Fruit fly (Drosophila melanogaster) whole organism, embryonic: Measurements from ENCODE around the gene Mo25.

ENCODE experiments used
- ATbp ChIP-seq: fragments of 200-800 bp; sonication (Bioruptor generic); optimal IDR thresholded peaks from 2 replicates; lab custom pipeline; 2017; ENCODE audit warnings: missing biosample characterization, mild to moderate bottlenecking, missing genetic modification characterization, missing genetic modification reagents
- Asciz ChIP-seq: fragments of 200-800 bp; sonication (Bioruptor generic); optimal IDR thresholded peaks from 2 replicates; lab custom pipeline; 2017; ENCODE audit warnings: missing biosample characterization, mild to moderate bottlenecking, missing genetic modification characterization, missing genetic modification reagents
- Awh ChIP-seq: fragments of 200-800 bp; sonication (Bioruptor generic); IDR thresholded peaks from 2 replicates; pipeline ENCODE4, ENCODE4 v1.3.6; 2022; ENCODE audit warnings: missing biosample characterization, missing genetic modification characterization
- Bgb ChIP-seq: fragments of 200-800 bp; sonication (Bioruptor generic); IDR thresholded peaks from 2 replicates; pipeline ENCODE4 v1.3.6; 2022; ENCODE audit warnings: missing biosample characterization, missing genetic modification characterization; ENCODE audit not compliant: partially characterized antibody
- CG10543 ChIP-seq: fragments of 200-800 bp; sonication (Bioruptor generic); optimal IDR thresholded peaks from 3 replicates; lab custom pipeline; 2017; ENCODE audit warnings: missing biosample characterization, mild to moderate bottlenecking, missing genetic modification characterization, moderate library complexity
- CG11085 ChIP-seq: fragments of 200-800 bp; sonication (Bioruptor generic); IDR thresholded peaks from 2 replicates; pipeline ENCODE4 v1.3.6; 2022; ENCODE audit warnings: missing biosample characterization, missing genetic modification characterization
- CG11723 ChIP-seq: fragments of 200-800 bp; sonication (Bioruptor generic); optimal IDR thresholded peaks from 2 replicates; lab custom pipeline; 2017; ENCODE audit warnings: missing biosample characterization, mild to moderate bottlenecking, missing genetic modification characterization
- CG1529 ChIP-seq: fragments of 200-800 bp; sonication (Bioruptor generic); optimal IDR thresholded peaks from 3 replicates; lab custom pipeline; 2018; ENCODE audit warnings: missing biosample characterization, missing genetic modification characterization
- CG1603 ChIP-seq: fragments of 200-800 bp; sonication (Bioruptor generic); optimal IDR thresholded peaks from 2 replicates; lab custom pipeline; 2019; ENCODE audit warnings: missing biosample characterization, mild to moderate bottlenecking, missing genetic modification characterization, moderate library complexity
- CG17612 ChIP-seq: fragments of 200-800 bp; sonication (Bioruptor generic); IDR thresholded peaks from 2 replicates; pipeline ENCODE4 v1.3.6; 2022; ENCODE audit warnings: missing biosample characterization, missing genetic modification characterization
- CG17829 ChIP-seq: fragments of 200-800 bp; optimal IDR thresholded peaks from 2 replicates; lab custom pipeline; 2019; ENCODE audit warnings: missing biosample characterization, mild to moderate bottlenecking, missing genetic modification characterization, moderate library complexity
- CG2120 ChIP-seq: fragments of 200-800 bp; sonication (Bioruptor generic); optimal IDR thresholded peaks from 3 replicates; lab custom pipeline; 2016; ENCODE audit warnings: missing biosample characterization, missing genetic modification characterization
- CG30431 ChIP-seq: fragments of 200-800 bp; sonication (Bioruptor generic); optimal IDR thresholded peaks from 2 replicates; lab custom pipeline; 2017; ENCODE audit warnings: missing biosample characterization, missing genetic modification characterization
- CG31224 ChIP-seq: fragments of 200-800 bp; sonication (Bioruptor generic); IDR thresholded peaks from 2 replicates; pipeline ENCODE4 v1.3.6; 2022; ENCODE audit warnings: missing biosample characterization, missing genetic modification characterization
- CG31441 ChIP-seq: fragments of 200-800 bp; sonication (Bioruptor generic); IDR thresholded peaks from 2 replicates; pipeline ENCODE4 v1.3.6; 2022; ENCODE audit warnings: missing biosample characterization, missing genetic modification characterization
- CG3281 ChIP-seq: fragments of 200-800 bp; sonication (Bioruptor generic); optimal IDR thresholded peaks from 3 replicates; lab custom pipeline; 2017; ENCODE audit warnings: missing biosample characterization, mild to moderate bottlenecking, missing genetic modification characterization
- CG4282 ChIP-seq: fragments of 200-800 bp; sonication (Bioruptor generic); optimal IDR thresholded peaks from 2 replicates; lab custom pipeline; 2016; ENCODE audit warnings: missing biosample characterization, missing genetic modification characterization
- CG4854 ChIP-seq: fragments of 200-800 bp; sonication (Bioruptor generic); optimal IDR thresholded peaks from 2 replicates; lab custom pipeline; 2016; ENCODE audit warnings: missing biosample characterization, missing genetic modification characterization, inconsistent platforms
- CG8281 ChIP-seq: fragments of 200-800 bp; sonication (Bioruptor generic); optimal IDR thresholded peaks from 2 replicates; lab custom pipeline; 2018; ENCODE audit warnings: missing biosample characterization, mild to moderate bottlenecking, missing genetic modification characterization, moderate library complexity
- CG8944 ChIP-seq: fragments of 200-800 bp; sonication (Bioruptor generic); optimal IDR thresholded peaks from 3 replicates; lab custom pipeline; 2016; ENCODE audit warnings: missing biosample characterization, missing genetic modification characterization
- CG9727 ChIP-seq: fragments of 200-800 bp; sonication (Bioruptor generic); optimal IDR thresholded peaks from 3 replicates; lab custom pipeline; 2017; ENCODE audit warnings: missing biosample characterization, mild to moderate bottlenecking, missing genetic modification characterization
- CoRest ChIP-seq: fragments of 200-800 bp; sonication (Bioruptor generic); optimal IDR thresholded peaks from 3 replicates; lab custom pipeline; 2018; ENCODE audit warnings: missing biosample characterization, mild to moderate bottlenecking, missing genetic modification characterization, moderate library complexity
- Dip3 ChIP-seq: fragments of 200-800 bp; sonication (Bioruptor generic); optimal IDR thresholded peaks from 3 replicates; lab custom pipeline; 2016; ENCODE audit warnings: missing biosample characterization, missing genetic modification characterization
- Drgx ChIP-seq: fragments of 200-800 bp; sonication (Bioruptor generic); IDR thresholded peaks from 2 replicates; pipeline ENCODE4 v1.3.6; 2022; ENCODE audit warnings: missing biosample characterization, missing genetic modification characterization
- ERR ChIP-seq: fragments of 200-800 bp; sonication (Bioruptor generic); optimal IDR thresholded peaks from 2 replicates; lab custom pipeline; 2016; ENCODE audit warnings: missing biosample characterization, missing genetic modification characterization
- HLH3B ChIP-seq: fragments of 200-800 bp; sonication (Bioruptor generic); IDR thresholded peaks from 2 replicates; pipeline ENCODE4 v1.3.6; 2022; ENCODE audit warnings: missing biosample characterization, missing genetic modification characterization
- PHDP ChIP-seq: fragments of 200-800 bp; sonication (Bioruptor generic); optimal IDR thresholded peaks from 3 replicates; lab custom pipeline; 2018; ENCODE audit warnings: missing biosample characterization, mild to moderate bottlenecking, missing genetic modification characterization, moderate library complexity
- Pdp1 ChIP-seq, 2 experiments: fragments of 200-800 bp; sonication (Bioruptor generic); optimal IDR thresholded peaks; 3 replicates each; lab custom pipeline; 2016; ENCODE audit warnings: missing biosample characterization in 2 of 2, missing genetic modification characterization in 2 of 2, mild to moderate bottlenecking in 1 of 2, moderate library complexity in 1 of 2
- Usf ChIP-seq: fragments of 200-800 bp; sonication (Bioruptor generic); optimal IDR thresholded peaks from 2 replicates; lab custom pipeline; 2017; ENCODE audit warnings: missing genotype, missing biosample characterization, missing genetic modification characterization
- bcd ChIP-seq: fragments of 200-800 bp; sonication (Bioruptor generic); optimal IDR thresholded peaks from 2 replicates; lab custom pipeline; 2017; ENCODE audit warnings: missing biosample characterization, mild to moderate bottlenecking, missing genetic modification characterization
- bigmax ChIP-seq: fragments of 200-800 bp; sonication (Bioruptor generic); optimal IDR thresholded peaks from 2 replicates; lab custom pipeline; 2018; ENCODE audit warnings: missing biosample characterization, mild to moderate bottlenecking, missing genetic modification characterization
- chm ChIP-seq: fragments of 200-800 bp; sonication (Bioruptor generic); IDR thresholded peaks from 2 replicates; pipeline ENCODE4 v1.3.6; 2022; ENCODE audit warnings: missing biosample characterization, missing genetic modification characterization
- crc ChIP-seq: fragments of 200-800 bp; sonication (Bioruptor generic); optimal IDR thresholded peaks from 2 replicates; lab custom pipeline; 2016; ENCODE audit warnings: missing biosample characterization, missing genetic modification characterization
- cwo ChIP-seq: fragments of 200-800 bp; sonication (Bioruptor generic); optimal IDR thresholded peaks from 3 replicates; lab custom pipeline; 2017; ENCODE audit warnings: missing biosample characterization, missing genetic modification characterization, mild to moderate bottlenecking, moderate library complexity, missing genetic modification reagents
- fd3F ChIP-seq: fragments of 200-800 bp; sonication (Bioruptor generic); optimal IDR thresholded peaks from 2 replicates; lab custom pipeline; 2018; ENCODE audit warnings: missing biosample characterization, mild to moderate bottlenecking, missing genetic modification characterization, moderate library complexity
- fd96Cb ChIP-seq: fragments of 200-800 bp; sonication (Bioruptor generic); optimal IDR thresholded peaks from 2 replicates; lab custom pipeline; 2018; ENCODE audit warnings: missing biosample characterization, mild to moderate bottlenecking, missing genetic modification characterization, moderate library complexity
- fu2 ChIP-seq: fragments of 200-800 bp; sonication (Bioruptor generic); optimal IDR thresholded peaks from 2 replicates; lab custom pipeline; 2016; ENCODE audit warnings: missing biosample characterization, missing genetic modification characterization
- grau ChIP-seq: fragments of 200-800 bp; optimal IDR thresholded peaks from 3 replicates; lab custom pipeline; 2019; ENCODE audit warnings: missing biosample characterization, mild to moderate bottlenecking, missing genetic modification characterization, moderate library complexity
- jing ChIP-seq: fragments of 200-800 bp; sonication (Bioruptor generic); optimal IDR thresholded peaks from 2 replicates; lab custom pipeline; 2018; ENCODE audit warnings: missing biosample characterization, mild to moderate bottlenecking, missing genetic modification characterization
- lab ChIP-seq: fragments of 200-800 bp; sonication (Bioruptor generic); optimal IDR thresholded peaks from 3 replicates; lab custom pipeline; 2017; ENCODE audit warnings: missing biosample characterization, missing genetic modification characterization, mild to moderate bottlenecking, moderate library complexity, missing genetic modification reagents
- nau ChIP-seq: fragments of 200-800 bp; sonication (Bioruptor generic); optimal IDR thresholded peaks from 3 replicates; lab custom pipeline; 2017; ENCODE audit warnings: missing biosample characterization, mild to moderate bottlenecking, missing genetic modification characterization, missing genetic modification reagents
- pan ChIP-seq, 4 experiments: fragments of >200 bp in 3 of 4; fragments of 200-800 bp in 1 of 4; sonication (Bioruptor generic) in 1 of 4; optimal IDR thresholded peaks in 3 of 4; IDR thresholded peaks in 1 of 4; 2 replicates each; pipeline versions ENCODE4 v1.3.6 to Lab custom; 2017 to 2022; ENCODE audit warnings: missing biosample characterization in 2 of 4, missing genetic modification characterization in 2 of 4, mixed read lengths in 1 of 4
- phol ChIP-seq: fragments of 200-800 bp; sonication (Bioruptor generic); optimal IDR thresholded peaks from 3 replicates; lab custom pipeline; 2018; ENCODE audit warnings: missing biosample characterization, mild to moderate bottlenecking, missing genetic modification characterization, moderate library complexity
- pum ChIP-seq: fragments of 200-800 bp; sonication (Bioruptor generic); optimal IDR thresholded peaks from 2 replicates; lab custom pipeline; 2016; ENCODE audit warnings: missing biosample characterization, missing genetic modification characterization
- row ChIP-seq: fragments of 200-800 bp; sonication (Bioruptor generic); IDR thresholded peaks from 3 replicates; pipeline ENCODE4 v1.3.6; 2022; ENCODE audit warnings: missing biosample characterization, missing genetic modification characterization
- sens ChIP-seq: fragments of 200-800 bp; sonication (Bioruptor generic); peaks from one replicate; lab custom pipeline; 2016; ENCODE audit warnings: missing biosample characterization, missing genetic modification characterization
- seq ChIP-seq: fragments of 200-800 bp; sonication (Bioruptor generic); IDR thresholded peaks from 2 replicates; pipeline ENCODE4 v1.3.6; 2022; ENCODE audit warnings: missing biosample characterization, missing genetic modification characterization
- sqz ChIP-seq: fragments of 200-800 bp; sonication (Bioruptor generic); optimal IDR thresholded peaks from 3 replicates; lab custom pipeline; 2018; ENCODE audit warnings: missing biosample characterization, mild to moderate bottlenecking, missing genetic modification characterization
- sr ChIP-seq: fragments of 200-800 bp; sonication (Bioruptor generic); IDR thresholded peaks from 3 replicates; pipeline ENCODE4 v1.3.6; 2022; ENCODE audit warnings: missing biosample characterization, missing genetic modification characterization
- trem ChIP-seq: fragments of 200-800 bp; optimal IDR thresholded peaks from 3 replicates; lab custom pipeline; 2019; ENCODE audit warnings: missing biosample characterization, mild to moderate bottlenecking, missing genetic modification characterization, moderate library complexity
- vnd ChIP-seq: fragments of 200-800 bp; sonication (Bioruptor generic); IDR thresholded peaks from 3 replicates; pipeline ENCODE4 v1.3.6; 2022; ENCODE audit warnings: missing biosample characterization, missing genetic modification characterization; ENCODE audit not compliant: partially characterized antibody
- wor ChIP-seq: fragments of 200-800 bp; sonication (Bioruptor generic); IDR thresholded peaks from 2 replicates; pipeline ENCODE4 v1.3.6; 2022; ENCODE audit warnings: missing biosample characterization, missing genetic modification characterization

Gene Mo25

dm6 chr3L:16644505-16644904, 29.2 kb upstream of the Mo25 start:
- TF ChIP-seq CG4282 (GFP tag; lab: Kevin White, UChicago), result no peak
- no peak for TF ChIP-seq crc
- no peak for TF ChIP-seq vnd (GFP tag; lab: Robert Waterston, UW)
- no peak for TF ChIP-seq CG9727
- TF ChIP-seq PHDP (tag; lab: Kevin White, UChicago), result no peak
- no peak for TF ChIP-seq CG2120
- TF ChIP-seq wor (GFP tag; lab: Robert Waterston, UW), result no peak
- TF ChIP-seq lab (GFP tag; lab: Kevin White, UChicago), result no peak
- TF ChIP-seq fd96Cb (tag; lab: Kevin White, UChicago), result no peak
- no peak for TF ChIP-seq CG30431
- TF ChIP-seq Dip3 (GFP tag; lab: Kevin White, UChicago), result no peak
- TF ChIP-seq CG31224, result no peak
- peak; percentile 49 for TF ChIP-seq CG8281 (tag; lab: Kevin White, UChicago)
- TF ChIP-seq Bgb (GFP tag; lab: Robert Waterston, UW), result no peak
- TF ChIP-seq CG11723 (GFP tag; lab: Kevin White, UChicago), result no peak
- TF ChIP-seq seq (GFP tag; lab: Robert Waterston, UW), result no peak
- no peak for TF ChIP-seq cwo (GFP tag; lab: Kevin White, UChicago)
- no peak for TF ChIP-seq CG17612
- peak; percentile 55; the same call in 1 of the 2 replicates for TF ChIP-seq chm
- TF ChIP-seq pum (GFP tag; lab: Kevin White, UChicago), result no peak
- no peak for TF ChIP-seq fu2 (GFP tag; lab: Kevin White, UChicago)
- TF ChIP-seq jing (GFP tag; lab: Kevin White, UChicago), result no peak
- TF ChIP-seq Usf (GFP tag; lab: Kevin White, UChicago), result no peak
- peak; percentile 76 for TF ChIP-seq sens (GFP tag; lab: Kevin White, UChicago)
- TF ChIP-seq CG8944 (GFP tag; lab: Kevin White, UChicago), result no peak
- TF ChIP-seq Drgx (GFP tag; lab: Robert Waterston, UW), result no peak
- 0 out of 2 replicates have a peak, but pooled peaks have one; percentile 30 for TF ChIP-seq Awh (GFP tag; lab: Robert Waterston, UW)
- no peak for TF ChIP-seq HLH3B
- TF ChIP-seq Pdp1 (GFP tag; optimal IDR thresholded peaks at IDR 0.05; lab: Kevin White, UChicago), result peak in 1 of 2 experiments; percentile 11
- TF ChIP-seq grau (tag; lab: Kevin White, UChicago), result no peak
- TF ChIP-seq bigmax (GFP tag; lab: Kevin White, UChicago), result no peak
- TF ChIP-seq CG17829 (tag; lab: Kevin White, UChicago), result no peak
- no peak for TF ChIP-seq bcd (GFP tag; lab: Kevin White, UChicago)
- no peak for TF ChIP-seq nau
- TF ChIP-seq, all 482 proteins: peak for 5

- no peak for TF ChIP-seq ERR (GFP tag; lab: Kevin White, UChicago)
- no peak for TF ChIP-seq sqz
- no peak for TF ChIP-seq pan (optimal IDR thresholded peaks at IDR 0.05; lab: Kevin White, UChicago)
- no peak for TF ChIP-seq pan (GFP tag; optimal IDR thresholded peaks at IDR 0.05 in 1 of 2, IDR thresholded peaks at IDR 0.05 in 1 of 2)
- peak; percentile 51 for TF ChIP-seq phol (tag; lab: Kevin White, UChicago)
- no peak for TF ChIP-seq CoRest (tag; lab: Kevin White, UChicago)
- TF ChIP-seq Asciz (GFP tag; lab: Kevin White, UChicago), result peak; percentile 19
- no peak for TF ChIP-seq ATbp (GFP tag; lab: Kevin White, UChicago)
- TF ChIP-seq sr, result no peak
- no peak for TF ChIP-seq fd96Cb (tag; lab: Kevin White, UChicago)
- TF ChIP-seq CG1603 (tag; lab: Kevin White, UChicago), result no peak
- TF ChIP-seq CG11085 (GFP tag; lab: Robert Waterston, UW), result no peak
- TF ChIP-seq CG3281 (GFP tag; lab: Kevin White, UChicago), result no peak
- no peak for TF ChIP-seq trem
- 0 out of 2 replicates have a peak, but pooled peaks have one; percentile 31 for TF ChIP-seq CG31441
- no peak for TF ChIP-seq CG1529 (GFP tag; lab: Kevin White, UChicago)
- TF ChIP-seq CG10543 (GFP tag; lab: Kevin White, UChicago), result no peak
- TF ChIP-seq fd3F (GFP tag; lab: Kevin White, UChicago), result no peak
- TF ChIP-seq row (GFP tag; lab: Robert Waterston, UW), result peak; percentile 28; the same call in 2 of the 3 replicates
- TF ChIP-seq CG4854 (GFP tag; lab: Kevin White, UChicago), result no peak
These were observed 27.7 kb upstream of the Mo25 start for dm6 chr3L:16642954-16643353.
